Fruit fly (Drosophila melanogaster): ENCODE data around the gene dmt.
"Not testable (repeated sequence)": the region's sequence is repeated elsewhere in the genome, so short reads cannot be mapped to it uniquely, and the experiment has no call there.

Gene dmt

dm6 chr3R:9683064-9683682 is 27.8 kb upstream of the dmt start:
- TF ChIP-seq Ets98B (GFP tag; IDR thresholded peaks at IDR 0.05): no peak
- TF ChIP-seq CG15710 (tag; optimal IDR thresholded peaks at IDR 0.05): no peak
- no peak for TF ChIP-seq rn (GFP tag; IDR thresholded peaks at IDR 0.05)
- no peak for TF ChIP-seq CG14655 (GFP tag; optimal IDR thresholded peaks at IDR 0.05)
- TF ChIP-seq CG32121 (GFP tag; IDR thresholded peaks at IDR 0.05): no peak
- TF ChIP-seq CG10348 (GFP tag; IDR thresholded peaks at IDR 0.05): no peak
- TF ChIP-seq CG13204 (GFP tag; optimal IDR thresholded peaks at IDR 0.05): no peak
- no peak for TF ChIP-seq Pif1A (GFP tag; optimal IDR thresholded peaks at IDR 0.05)
- no peak for TF ChIP-seq Pif1B (GFP tag; optimal IDR thresholded peaks at IDR 0.05)
- no peak for TF ChIP-seq gl (tag; optimal IDR thresholded peaks at IDR 0.05)
- no peak for TF ChIP-seq CG12605 (GFP tag; IDR thresholded peaks at IDR 0.05)
- no peak for TF ChIP-seq Snoo (tag; optimal IDR thresholded peaks at IDR 0.05)
- TF ChIP-seq EcR (GFP tag; optimal IDR thresholded peaks at IDR 0.05): no peak
- no peak for TF ChIP-seq CG9948 (tag; optimal IDR thresholded peaks at IDR 0.05)
- no peak for TF ChIP-seq CG17806 (tag; optimal IDR thresholded peaks at IDR 0.05)
- TF ChIP-seq CG34367 (tag; optimal IDR thresholded peaks at IDR 0.05): no peak

- TF ChIP-seq Ets98B (GFP tag; IDR thresholded peaks at IDR 0.05) (no peak), CG17806 (tag; optimal IDR thresholded peaks at IDR 0.05) (no peak), gl (tag; optimal IDR thresholded peaks at IDR 0.05) (no peak), CG14655 (GFP tag; optimal IDR thresholded peaks at IDR 0.05) (no peak), rn (GFP tag; IDR thresholded peaks at IDR 0.05) (no peak), Pif1A (GFP tag; optimal IDR thresholded peaks at IDR 0.05) (no peak), CG15710 (tag; optimal IDR thresholded peaks at IDR 0.05) (no peak), CG8301 (tag; optimal IDR thresholded peaks at IDR 0.05) (no peak)
Measured at dm6 chr3R:9684125-9684524, 26.8 kb upstream of the dmt start, which contains the start of gene CG9444. CG9444 (minus strand) TSS chr3R:9684264.

- TF ChIP-seq Ets98B (GFP tag; IDR thresholded peaks at IDR 0.05); D1 (tag; optimal IDR thresholded peaks at IDR 0.05); gl (tag; optimal IDR thresholded peaks at IDR 0.05): not testable (repeated sequence)
Measured at dm6 chr3R:9685376-9685775, 25.6 kb upstream of the dmt start, which contains the start of the genes eca and CG18542. eca (minus strand) TSS chr3R:9685476. CG18542 (plus strand) TSS chr3R:9685760.

- TF ChIP-seq CG9948 (tag; optimal IDR thresholded peaks at IDR 0.05); CG10348 (GFP tag; IDR thresholded peaks at IDR 0.05); CG13204 (GFP tag; optimal IDR thresholded peaks at IDR 0.05): not testable (repeated sequence)
Measured at dm6 chr3R:9692675-9693129, 18.2 kb upstream of the dmt start, which contains the start of the genes Unc-115b, p24-2 and CG32939. Unc-115b (minus strand) TSS chr3R:9692775. p24-2 (minus strand) TSS chr3R:9692794. CG32939 (plus strand) TSS chr3R:9693079.

dm6 chr3R:9694999-9695398 is 15.9 kb upstream of the dmt start:
- no peak for TF ChIP-seq gl (tag; optimal IDR thresholded peaks at IDR 0.05)
- TF ChIP-seq CG8159 (tag; optimal IDR thresholded peaks at IDR 0.05): no peak
- no peak for TF ChIP-seq CG34367 (tag; optimal IDR thresholded peaks at IDR 0.05)
- TF ChIP-seq CG9948 (tag; optimal IDR thresholded peaks at IDR 0.05): no peak
- TF ChIP-seq CG15710 (tag; optimal IDR thresholded peaks at IDR 0.05): no peak
- no peak for TF ChIP-seq CG12605 (GFP tag; IDR thresholded peaks at IDR 0.05)
- TF ChIP-seq Pif1B (GFP tag; optimal IDR thresholded peaks at IDR 0.05): no peak
- TF ChIP-seq CG4496 (GFP tag; IDR thresholded peaks at IDR 0.05): no peak

- TF ChIP-seq rn (GFP tag; IDR thresholded peaks at IDR 0.05) (no peak), CG32121 (GFP tag; IDR thresholded peaks at IDR 0.05) (no peak), CG15710 (tag; optimal IDR thresholded peaks at IDR 0.05) (no peak), EcR (GFP tag; optimal IDR thresholded peaks at IDR 0.05) (no peak), CG13204 (GFP tag; optimal IDR thresholded peaks at IDR 0.05) (no peak), CG8159 (tag; optimal IDR thresholded peaks at IDR 0.05) (no peak), CG4496 (GFP tag; IDR thresholded peaks at IDR 0.05) (no peak), gl (tag; optimal IDR thresholded peaks at IDR 0.05) (no peak), CG8301 (tag; optimal IDR thresholded peaks at IDR 0.05) (no peak)
Measured at dm6 chr3R:9700513-9700912, 10.4 kb upstream of the dmt start.

DNA sequence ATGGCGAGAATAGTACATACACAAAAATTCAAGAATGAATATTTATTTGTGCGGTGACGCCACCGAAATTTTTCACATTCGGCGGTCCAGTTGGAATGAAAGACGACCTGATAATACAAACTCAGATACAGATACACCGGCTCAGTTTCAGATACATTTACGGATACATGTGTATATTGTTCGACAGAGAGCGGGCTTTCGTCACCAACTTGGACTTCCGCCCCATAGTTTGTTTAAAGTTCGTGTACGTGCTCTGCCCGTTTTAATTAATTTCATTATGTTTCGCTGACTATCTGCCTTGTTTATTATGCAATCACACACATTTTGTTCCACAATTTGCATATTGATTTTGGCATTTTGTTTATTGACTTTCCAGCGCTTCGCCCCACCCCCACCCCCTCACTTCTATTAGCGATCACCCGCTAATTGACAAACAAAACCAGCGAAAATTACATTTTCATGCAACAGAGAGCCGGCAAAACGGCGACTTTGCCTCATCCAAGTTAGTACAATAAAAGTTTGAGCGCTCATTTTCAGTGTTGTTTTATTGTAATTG is 9.7 kb upstream of the dmt start:
- no peak for TF ChIP-seq CG8301 (tag; optimal IDR thresholded peaks at IDR 0.05)
- no peak for TF ChIP-seq CG13204 (GFP tag; optimal IDR thresholded peaks at IDR 0.05)
- no peak for TF ChIP-seq Snoo (tag; optimal IDR thresholded peaks at IDR 0.05)
- TF ChIP-seq gl (tag; optimal IDR thresholded peaks at IDR 0.05): no peak
- TF ChIP-seq fd96Ca (GFP tag; IDR thresholded peaks at IDR 0.05): no peak
- no peak for TF ChIP-seq CG8159 (tag; optimal IDR thresholded peaks at IDR 0.05)
- TF ChIP-seq EcR (GFP tag; optimal IDR thresholded peaks at IDR 0.05): no peak
- TF ChIP-seq CG14655 (GFP tag; optimal IDR thresholded peaks at IDR 0.05): no peak
- TF ChIP-seq CG9948 (tag; optimal IDR thresholded peaks at IDR 0.05): no peak
- TF ChIP-seq CG17806 (tag; optimal IDR thresholded peaks at IDR 0.05): no peak
- no peak for TF ChIP-seq Ets98B (GFP tag; IDR thresholded peaks at IDR 0.05)
- no peak for TF ChIP-seq CG15710 (tag; optimal IDR thresholded peaks at IDR 0.05)
- TF ChIP-seq Pif1A (GFP tag; optimal IDR thresholded peaks at IDR 0.05): no peak
- TF ChIP-seq CG32121 (GFP tag; IDR thresholded peaks at IDR 0.05): no peak
- no peak for TF ChIP-seq CG4496 (GFP tag; IDR thresholded peaks at IDR 0.05)
- TF ChIP-seq D1 (tag; optimal IDR thresholded peaks at IDR 0.05): no peak
- no peak for TF ChIP-seq rn (GFP tag; IDR thresholded peaks at IDR 0.05)
- no peak for TF ChIP-seq CG10348 (GFP tag; IDR thresholded peaks at IDR 0.05)

Measured in whole organism, pupa.